Worm (Caenorhabditis elegans) whole organism, L4 larva: ENCODE measurements around the gene F13H6.5.

Source experiments
- F44E2.7 ChIP-seq: fragments of 200-800 bp; sonication (Bioruptor generic); IDR thresholded peaks from 2 replicates; pipeline ENCODE4 v2.1.2; 2022; ENCODE audit warnings: missing genetic modification characterization, missing compliant biosample characterization
- Y75B8A.6 ChIP-seq: fragments of 200-800 bp; sonication (Bioruptor generic); IDR thresholded peaks from 2 replicates; pipeline ENCODE4 v1.3.6; 2022; ENCODE audit warnings: missing genetic modification reagents, missing genetic modification characterization, missing compliant biosample characterization
- ceh-28 ChIP-seq: fragments of 150-350 bp; optimal IDR thresholded peaks from 2 replicates; lab custom pipeline; 2014; ENCODE audit warnings: missing biosample characterization, missing genetic modification reagents, missing genetic modification characterization
- ces-1 ChIP-seq: fragments of 150-350 bp; sonication (generic microtip); optimal IDR thresholded peaks from 4 replicates; lab custom pipeline; 2014; ENCODE audit warnings: missing biosample characterization, missing genetic modification reagents, missing genetic modification characterization
- egl-27 ChIP-seq: sonication (generic microtip); optimal IDR thresholded peaks from 3 replicates; lab custom pipeline; 2017; ENCODE audit warnings: missing biosample characterization, missing genetic modification reagents, missing genetic modification characterization
- egl-43 ChIP-seq: fragments of 200-800 bp; sonication (Bioruptor generic); IDR thresholded peaks from 2 replicates; pipeline ENCODE4 v1.3.6; 2022; ENCODE audit warnings: missing genetic modification reagents, missing genetic modification characterization, missing compliant biosample characterization
- hlh-11 ChIP-seq: fragments of 200-800 bp; sonication (Bioruptor generic); optimal IDR thresholded peaks from 2 replicates; lab custom pipeline; 2018; ENCODE audit warnings: mild to moderate bottlenecking, missing genetic modification characterization, missing compliant biosample characterization
- jun-1 ChIP-seq: fragments of 150-350 bp; optimal IDR thresholded peaks from 2 replicates; lab custom pipeline; 2014; ENCODE audit warnings: missing biosample characterization, missing genetic modification reagents, missing genetic modification characterization
- tra-1 ChIP-seq: fragments of 200-800 bp; sonication (Bioruptor generic); IDR thresholded peaks from 2 replicates; pipeline ENCODE4 v1.3.6; 2022; ENCODE audit warnings: missing genetic modification reagents, missing genetic modification characterization, missing compliant biosample characterization
- unc-130 ChIP-seq: sonication (generic microtip); optimal IDR thresholded peaks from 2 replicates; lab custom pipeline; 2016; ENCODE audit warnings: missing genetic modification reagents, missing genetic modification characterization, missing compliant biosample characterization
- zfp-3 ChIP-seq: fragments of 200-800 bp; sonication (Bioruptor generic); conservative IDR thresholded peaks from 2 replicates; pipeline ENCODE4 v1.3.6; 2022; ENCODE audit warnings: missing genetic modification reagents, missing genetic modification characterization, missing compliant biosample characterization

- TF ChIP-seq jun-1 (tag; lab: Kevin White, UChicago) (no peak), Y75B8A.6 (no peak), ces-1 (GFP tag; lab: Kevin White, UChicago) (no peak), unc-130 (no peak), tra-1 (GFP tag; lab: Robert Waterston, UW) (no peak), ceh-28 (no peak), hlh-11 (tag; lab: Kevin White, UChicago) (no peak), egl-43 (GFP tag; lab: Robert Waterston, UW) (no peak), zfp-3 (GFP tag; lab: Robert Waterston, UW) (no peak), F44E2.7 (GFP tag; lab: Robert Waterston, UW) (no peak), egl-27 (tag; lab: Kevin White, UChicago) (no peak)
These were observed 45.8 kb downstream of the F13H6.5 start, which contains the start of gene T28C12.2 for ce11 chrV:6328897-6329296.
